Fruit fly (Drosophila melanogaster) whole organism, pupa: ENCODE measurements around the gene CG18545.

Source experiments
- CG10348 ChIP-seq: fragments of 200-800 bp; sonication (Bioruptor generic); IDR thresholded peaks from 2 replicates; pipeline ENCODE4 v1.3.6; 2022; ENCODE audit warnings: missing biosample characterization, missing genetic modification characterization
- CG14655 ChIP-seq: fragments of 200-800 bp; sonication (Bioruptor generic); optimal IDR thresholded peaks from 3 replicates; lab custom pipeline; 2017; ENCODE audit warnings: mild to moderate bottlenecking, missing biosample characterization, missing genetic modification reagents, missing genetic modification characterization
- Pif1A ChIP-seq: fragments of 200-800 bp; sonication (Bioruptor generic); optimal IDR thresholded peaks from 3 replicates; lab custom pipeline; 2016; ENCODE audit warnings: missing biosample characterization, missing genetic modification characterization
- Pif1B ChIP-seq: fragments of 200-800 bp; sonication (Bioruptor generic); optimal IDR thresholded peaks from 3 replicates; lab custom pipeline; 2016; ENCODE audit warnings: missing biosample characterization, missing genetic modification characterization
- fd96Ca ChIP-seq: fragments of 200-800 bp; sonication (Bioruptor generic); IDR thresholded peaks from 3 replicates; pipeline ENCODE4 v1.3.6; 2022; ENCODE audit warnings: missing biosample characterization, missing genetic modification characterization
- gl ChIP-seq: fragments of 200-800 bp; sonication (Bioruptor generic); optimal IDR thresholded peaks from 2 replicates; lab custom pipeline; 2018; ENCODE audit warnings: missing biosample characterization, mild to moderate bottlenecking, missing genetic modification characterization
- rn ChIP-seq: fragments of 200-800 bp; sonication (Bioruptor generic); IDR thresholded peaks from 2 replicates; pipeline ENCODE4 v1.3.6; 2022; ENCODE audit warnings: missing biosample characterization, missing genetic modification characterization

dm6 chr3R:10355840-10356562 is 15.3 kb downstream of the CG18545 start:
- TF ChIP-seq CG14655 (no peak), rn (GFP tag; lab: Robert Waterston, UW) (no peak), fd96Ca (GFP tag; lab: Robert Waterston, UW) (no peak), gl (no peak), Pif1B (GFP tag; lab: Kevin White, UChicago) (no peak), CG10348 (GFP tag; lab: Robert Waterston, UW) (no peak), Pif1A (no peak)
